ENCODE assay signal across 3 fruit fly cellular contexts in genomic region chr3R:21828040-21828526, dm6.
TF ChIP-seq lines count a peak whose summit lies in the region.

No protein-coding gene starts in this region.

TF ChIP-seq in whole organism, embryonic, 481 proteins besides CTCF, POLR2A, EP300 and RAD21 (continued from another document and continues in another):
- TF ChIP-seq sqz (GFP tag; optimal IDR thresholded peaks at IDR 0.05; lab: Kevin White, UChicago) (peak; percentile 50), E2f1 (GFP tag; IDR thresholded peaks at IDR 0.05; lab: Robert Waterston, UW) (peak; percentile 40), nerfin-2 (GFP tag; IDR thresholded peaks at IDR 0.05; lab: Robert Waterston, UW; ENCODE audit: partially characterized antibody) (peak; percentile 55; the same call in 1 of the 2 replicates), cas (GFP tag; IDR thresholded peaks at IDR 0.05; lab: Robert Waterston, UW) (no peak), CG33213 (GFP tag; optimal IDR thresholded peaks at IDR 0.05; lab: Kevin White, UChicago) (peak; percentile 55), Nf-YA (GFP tag; IDR thresholded peaks at IDR 0.05; lab: Robert Waterston, UW) (no peak), D19A (tag; optimal IDR thresholded peaks at IDR 0.05; lab: Kevin White, UChicago) (peak; percentile 95), croc (GFP tag; conservative IDR thresholded peaks at IDR 0.05; lab: Robert Waterston, UW) (peak; percentile 92), Dref (GFP tag; IDR thresholded peaks at IDR 0.05; lab: Robert Waterston, UW) (no peak), CG4730 (GFP tag; IDR thresholded peaks at IDR 0.05; lab: Robert Waterston, UW) (peak; percentile 72), Ravus (GFP tag; IDR thresholded peaks at IDR 0.05; lab: Robert Waterston, UW) (no peak), Antp (GFP tag; optimal IDR thresholded peaks at IDR 0.05; lab: Kevin White, UChicago) (peak; percentile 5), CG5953 (GFP tag; IDR thresholded peaks at IDR 0.05; lab: Robert Waterston, UW) (0 out of 2 replicates have a peak, but pooled peaks have one; percentile 13), br (optimal IDR thresholded peaks at IDR 0.05; lab: Kevin White, UChicago) (no peak), CG7786 (GFP tag; optimal IDR thresholded peaks at IDR 0.05; lab: Kevin White, UChicago) (peak; percentile 79), CG18011 (GFP tag; optimal IDR thresholded peaks at IDR 0.05; lab: Kevin White, UChicago) (no peak), Myb (GFP tag; optimal IDR thresholded peaks at IDR 0.05; lab: Kevin White, UChicago) (peak; percentile 35), CG30020 (tag; optimal IDR thresholded peaks at IDR 0.05; lab: Kevin White, UChicago) (peak; percentile 23), ara (GFP tag; IDR thresholded peaks at IDR 0.05; lab: Robert Waterston, UW) (peak; percentile 84), Med (GFP tag; lab: Kevin White, UChicago) (peak; percentile 94), CG11093 (GFP tag; IDR thresholded peaks at IDR 0.05; lab: Robert Waterston, UW) (peak; percentile 71; the same call in 2 of the 3 replicates), unpg (GFP tag; optimal IDR thresholded peaks at IDR 0.05; lab: Kevin White, UChicago) (peak; percentile 76), dysf (GFP tag; IDR thresholded peaks at IDR 0.05; lab: Robert Waterston, UW) (peak; percentile 68; the same call in 2 of the 3 replicates), cato (GFP tag; optimal IDR thresholded peaks at IDR 0.05; lab: Kevin White, UChicago; ENCODE audit: borderline replicate concordance) (peak; percentile 71), phol (tag; optimal IDR thresholded peaks at IDR 0.05; lab: Kevin White, UChicago) (peak; percentile 87), NFAT (GFP tag; IDR thresholded peaks at IDR 0.05; lab: Robert Waterston, UW) (no peak), bowl (GFP tag; IDR thresholded peaks at IDR 0.05; lab: Robert Waterston, UW) (no peak), hb (GFP tag; IDR thresholded peaks at IDR 0.05; lab: Robert Waterston, UW; ENCODE audit: partially characterized antibody) (peak; percentile 56; the same call in 1 of the 3 replicates), CG12236 (GFP tag; optimal IDR thresholded peaks at IDR 0.05; lab: Kevin White, UChicago) (peak; percentile 71), CG10366 (GFP tag; IDR thresholded peaks at IDR 0.05; lab: Robert Waterston, UW) (peak; percentile 76), CG17359 (tag; optimal IDR thresholded peaks at IDR 0.05; lab: Kevin White, UChicago) (peak; percentile 65), eve (GFP tag; optimal IDR thresholded peaks at IDR 0.05; lab: Kevin White, UChicago) (peak in 1 of 2 experiments; percentile 95), CG17186 (GFP tag; optimal IDR thresholded peaks at IDR 0.05; lab: Kevin White, UChicago) (peak; percentile 76), exex (tag; optimal IDR thresholded peaks at IDR 0.05; lab: Kevin White, UChicago) (no peak), CG17912 (GFP tag; optimal IDR thresholded peaks at IDR 0.05; lab: Kevin White, UChicago) (no peak), TFAM (GFP tag; optimal IDR thresholded peaks at IDR 0.05; lab: Kevin White, UChicago) (no peak), Eip74EF (GFP tag; optimal IDR thresholded peaks at IDR 0.05; lab: Kevin White, UChicago) (peak in 1 of 2 experiments; percentile 69), CG14860 (GFP tag; IDR thresholded peaks at IDR 0.05; lab: Robert Waterston, UW; ENCODE audit: partially characterized antibody) (peak; percentile 42; the same call in 1 of the 3 replicates), caup (GFP tag; optimal IDR thresholded peaks at IDR 0.05; lab: Kevin White, UChicago; ENCODE audit: severe bottlenecking) (no peak), CG2889 (GFP tag; IDR thresholded peaks at IDR 0.05; lab: Robert Waterston, UW) (peak; percentile 34; the same call in 1 of the 3 replicates), mam (GFP tag; optimal IDR thresholded peaks at IDR 0.05; lab: Kevin White, UChicago) (peak; percentile 35), stc (GFP tag; IDR thresholded peaks at IDR 0.05; lab: Robert Waterston, UW) (peak; percentile 32; the same call in 1 of the 2 replicates)

TF ChIP-seq in whole organism, prepupa, 60 proteins besides CTCF, POLR2A, EP300 and RAD21 (continued from another document):
- TF ChIP-seq spab (GFP tag; optimal IDR thresholded peaks at IDR 0.05; lab: Kevin White, UChicago), result no peak
- no peak for TF ChIP-seq CG8319 (GFP tag; optimal IDR thresholded peaks at IDR 0.05; lab: Kevin White, UChicago)
- peak; percentile 20 for TF ChIP-seq OdsH (GFP tag; optimal IDR thresholded peaks at IDR 0.05; lab: Kevin White, UChicago)
- TF ChIP-seq svp (GFP tag; lab: Kevin White, UChicago), result peak; percentile 56
- peak; percentile 72 for TF ChIP-seq fkh (GFP tag; optimal IDR thresholded peaks at IDR 0.05; lab: Kevin White, UChicago)
- TF ChIP-seq Hr38 (GFP tag; optimal IDR thresholded peaks at IDR 0.05; lab: Kevin White, UChicago), result no peak
- TF ChIP-seq CG11294 (GFP tag; IDR thresholded peaks at IDR 0.05; lab: Robert Waterston, UW), result no peak
- TF ChIP-seq Sox14 (GFP tag; optimal IDR thresholded peaks at IDR 0.05; lab: Kevin White, UChicago), result no peak
- peak; percentile 3 for TF ChIP-seq Hr4 (GFP tag; optimal IDR thresholded peaks at IDR 0.05; lab: Kevin White, UChicago)
- peak; percentile 12 for TF ChIP-seq acj6 (GFP tag; optimal IDR thresholded peaks at IDR 0.05; lab: Kevin White, UChicago)
- peak; percentile 26 for TF ChIP-seq esn (GFP tag; optimal IDR thresholded peaks at IDR 0.05; lab: Kevin White, UChicago)
- no peak for TF ChIP-seq CG9139 (GFP tag; optimal IDR thresholded peaks at IDR 0.05; lab: Kevin White, UChicago)
- no peak; the same call in 2 of the 3 replicates for TF ChIP-seq CG8119 (GFP tag; IDR thresholded peaks at IDR 0.05; lab: Robert Waterston, UW)
- no peak for TF ChIP-seq ss (GFP tag; optimal IDR thresholded peaks at IDR 0.05; lab: Kevin White, UChicago)
- TF ChIP-seq CG32006 (GFP tag; optimal IDR thresholded peaks at IDR 0.05; lab: Kevin White, UChicago), result peak; percentile 16
- no peak for TF ChIP-seq CG4318 (GFP tag; optimal IDR thresholded peaks at IDR 0.05; lab: Kevin White, UChicago)
- TF ChIP-seq CG15336 (GFP tag; IDR thresholded peaks at IDR 0.05; lab: Robert Waterston, UW), result peak; percentile 41; the same call in 1 of the 2 replicates
- no peak for TF ChIP-seq Gug (GFP tag; IDR thresholded peaks at IDR 0.05; lab: Robert Waterston, UW)
- TF ChIP-seq Sox102F (GFP tag; optimal IDR thresholded peaks at IDR 0.05; lab: Kevin White, UChicago), result peak; percentile 11
- TF ChIP-seq pdm3 (GFP tag; optimal IDR thresholded peaks at IDR 0.05; lab: Kevin White, UChicago), result peak; percentile 17
- TF ChIP-seq Eip78C (GFP tag; lab: Kevin White, UChicago), result peak; percentile 73
- TF ChIP-seq Hr39 (GFP tag; optimal IDR thresholded peaks at IDR 0.05; lab: Kevin White, UChicago), result peak; percentile 60
- TF ChIP-seq CG31627 (GFP tag; optimal IDR thresholded peaks at IDR 0.05; lab: Kevin White, UChicago), result peak; percentile 60
- no peak for TF ChIP-seq salr (GFP tag; optimal IDR thresholded peaks at IDR 0.05; lab: Kevin White, UChicago)
TF ChIP-seq in whole organism, prepupa: peak in this region for 19.

TF ChIP-seq in whole organism, wandering third instar larva, 38 proteins besides CTCF, POLR2A, EP300 and RAD21 (continued from another document):
- no peak for TF ChIP-seq CG9705 (GFP tag; optimal IDR thresholded peaks at IDR 0.05; lab: Kevin White, UChicago)
- peak; percentile 20 for TF ChIP-seq br (GFP tag; optimal IDR thresholded peaks at IDR 0.05; lab: Kevin White, UChicago)
- TF ChIP-seq Hnf4 (GFP tag; optimal IDR thresholded peaks at IDR 0.05; lab: Kevin White, UChicago), result no peak
- no peak for TF ChIP-seq Mio (GFP tag; optimal IDR thresholded peaks at IDR 0.05; lab: Kevin White, UChicago)
- no peak for TF ChIP-seq dl (GFP tag; optimal IDR thresholded peaks at IDR 0.05; lab: Kevin White, UChicago; ENCODE audit: insufficient read depth in 1 of 2, partially characterized antibody in 2 of 2)
- TF ChIP-seq N (GFP tag; optimal IDR thresholded peaks at IDR 0.05; lab: Kevin White, UChicago), result no peak
